Worm (Caenorhabditis elegans): ENCODE results near the gene hot-6.

Gene hot-6

ce11 chrV:11022817-11023216 lies at the start of gene hot-6, which contains the start of gene C13G3.12:
TSS of gene hot-6 (minus strand) at chrV:11022937.
TSS of gene C13G3.12 (minus strand) at chrV:11022917.
- TF ChIP-seq nhr-77 (tag; optimal IDR thresholded peaks at IDR 0.05), result no peak
- peak; percentile 86 for TF ChIP-seq aha-1 (tag)

ce11 chrV:11071453-11071852 lies 48.7 kb upstream of the hot-6 start:
- TF ChIP-seq nhr-41 (GFP tag; IDR thresholded peaks at IDR 0.05) (no peak), fos-1 (tag; optimal IDR thresholded peaks at IDR 0.05) (peak; percentile 22)

- TF ChIP-seq nhr-77 (tag; optimal IDR thresholded peaks at IDR 0.05), result peak; percentile 85
- TF ChIP-seq hlh-11 (tag; optimal IDR thresholded peaks at IDR 0.05), result peak; percentile 60
- TF ChIP-seq Y48G9A.11 (GFP tag; IDR thresholded peaks at IDR 0.05), result no peak
- peak; percentile 89 for TF ChIP-seq nhr-28 (tag; optimal IDR thresholded peaks at IDR 0.05)
- TF ChIP-seq pqm-1 (tag; optimal IDR thresholded peaks at IDR 0.05), result peak; percentile 69
- no peak for TF ChIP-seq nhr-237 (tag; optimal IDR thresholded peaks at IDR 0.05)
- no peak for TF ChIP-seq daf-16 (GFP tag; optimal IDR thresholded peaks at IDR 0.05)
- peak; percentile 99 for TF ChIP-seq daf-16 (tag; optimal IDR thresholded peaks at IDR 0.05)
- peak in 1 of 2 experiments; percentile 15 for TF ChIP-seq unc-62 (GFP tag; optimal IDR thresholded peaks at IDR 0.05 in 1 of 2)
- no peak for TF ChIP-seq unc-62 (tag; optimal IDR thresholded peaks at IDR 0.05)
- TF ChIP-seq hlh-30 (tag; optimal IDR thresholded peaks at IDR 0.05; ENCODE audit: insufficient read depth), result peak; percentile 40
- no peak for TF ChIP-seq lir-3 (tag; optimal IDR thresholded peaks at IDR 0.05)
- peak in 1 of 2 experiments; percentile 27 for TF ChIP-seq lsy-2 (tag; optimal IDR thresholded peaks at IDR 0.05)
- TF ChIP-seq dve-1 (tag; optimal IDR thresholded peaks at IDR 0.05; ENCODE audit: insufficient read depth), result peak; percentile 68
- TF ChIP-seq dmd-6 (GFP tag; IDR thresholded peaks at IDR 0.05), result peak; percentile 71
Measured at ce11 chrV:11070388-11070787, 47.7 kb upstream of the hot-6 start.

DNA sequence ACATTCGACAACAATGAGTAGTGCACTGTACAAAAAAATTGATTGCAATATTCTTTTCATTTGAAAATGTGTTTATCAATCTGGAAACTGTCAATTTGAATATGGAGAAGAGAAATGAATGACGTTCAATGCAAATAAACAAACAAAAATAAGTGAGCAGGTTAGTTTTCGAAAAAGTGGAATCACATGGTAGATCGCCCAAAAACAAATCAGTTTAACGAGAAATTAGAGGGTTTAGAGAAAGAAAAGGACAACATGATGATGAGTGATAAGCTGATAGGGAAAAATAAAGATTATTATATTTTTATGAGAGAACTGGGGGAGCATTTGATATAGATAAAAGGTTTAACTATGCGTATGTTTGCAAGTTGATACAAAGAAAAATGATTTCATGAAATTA lies 46.5 kb upstream of the hot-6 start, which contains the start of gene T04C12.8:
TSS of gene T04C12.8 (minus strand) at position 82 of the 400 bp plus-strand sequence.
- TF ChIP-seq spr-3 (GFP tag; optimal IDR thresholded peaks at IDR 0.05) (no peak), daf-19 (GFP tag; conservative IDR thresholded peaks at IDR 0.05) (no peak), mes-2 (tag; optimal IDR thresholded peaks at IDR 0.05; ENCODE audit: poor library complexity, severe bottlenecking) (no peak), Y5F2A.4 (GFP tag; optimal IDR thresholded peaks at IDR 0.05) (no peak), lsy-2 (tag; optimal IDR thresholded peaks at IDR 0.05) (peak in 1 of 2 experiments; percentile 53), ces-1 (GFP tag; optimal IDR thresholded peaks at IDR 0.05) (no peak), ceh-82 (tag; optimal IDR thresholded peaks at IDR 0.05) (no peak), lin-39 (tag; optimal IDR thresholded peaks at IDR 0.05) (no peak), pha-4 (GFP tag; IDR thresholded peaks at IDR 0.05) (no peak), pha-4 (tag; optimal IDR thresholded peaks at IDR 0.05) (peak; percentile 2), egl-27 (tag; optimal IDR thresholded peaks at IDR 0.05) (no peak), nhr-48 (tag; optimal IDR thresholded peaks at IDR 0.05) (peak; percentile 21), T26A8.4 (GFP tag; IDR thresholded peaks at IDR 0.05) (peak; percentile 36; the same call in 1 of the 2 replicates), dve-1 (tag; optimal IDR thresholded peaks at IDR 0.05; ENCODE audit: insufficient read depth) (peak; percentile 96), mdl-1 (tag; optimal IDR thresholded peaks at IDR 0.05) (peak in 1 of 2 experiments; percentile 77), ceh-20 (GFP tag; IDR thresholded peaks at IDR 0.05) (0 out of 2 replicates have a peak, but pooled peaks have one; percentile 41), hmg-1.1 (GFP tag; IDR thresholded peaks at IDR 0.05) (no peak), nhr-6 (tag; optimal IDR thresholded peaks at IDR 0.05) (no peak), nhr-77 (tag; optimal IDR thresholded peaks at IDR 0.05) (peak; percentile 92), unc-39 (tag; optimal IDR thresholded peaks at IDR 0.05) (no peak), pqm-1 (tag; optimal IDR thresholded peaks at IDR 0.05) (peak; percentile 94), zfp-3 (GFP tag; conservative IDR thresholded peaks at IDR 0.05) (no peak), tra-1 (GFP tag; IDR thresholded peaks at IDR 0.05) (peak; percentile 61; the same call in 1 of the 2 replicates), lin-29 (GFP tag; IDR thresholded peaks at IDR 0.05) (no peak), php-3 (GFP tag; IDR thresholded peaks at IDR 0.05) (peak; percentile 94), fos-1 (tag; optimal IDR thresholded peaks at IDR 0.05) (no peak), jun-1 (tag; optimal IDR thresholded peaks at IDR 0.05) (no peak), hlh-30 (tag; optimal IDR thresholded peaks at IDR 0.05; ENCODE audit: insufficient read depth) (peak; percentile 69), F26F4.8 (GFP tag; conservative IDR thresholded peaks at IDR 0.05) (no peak), nhr-25 (tag; optimal IDR thresholded peaks at IDR 0.05; ENCODE audit: borderline replicate concordance, insufficient read depth) (no peak), lin-38 (GFP tag; IDR thresholded peaks at IDR 0.05) (no peak), hlh-11 (tag; optimal IDR thresholded peaks at IDR 0.05) (peak; percentile 91), duxl-1 (tag; optimal IDR thresholded peaks at IDR 0.05; ENCODE audit: poor library complexity) (no peak), mxl-3 (GFP tag; optimal IDR thresholded peaks at IDR 0.05) (peak; percentile 54)
